Fruit fly (Drosophila melanogaster): ENCODE measurements around the gene PlexB.

PlexB gene

DNA sequence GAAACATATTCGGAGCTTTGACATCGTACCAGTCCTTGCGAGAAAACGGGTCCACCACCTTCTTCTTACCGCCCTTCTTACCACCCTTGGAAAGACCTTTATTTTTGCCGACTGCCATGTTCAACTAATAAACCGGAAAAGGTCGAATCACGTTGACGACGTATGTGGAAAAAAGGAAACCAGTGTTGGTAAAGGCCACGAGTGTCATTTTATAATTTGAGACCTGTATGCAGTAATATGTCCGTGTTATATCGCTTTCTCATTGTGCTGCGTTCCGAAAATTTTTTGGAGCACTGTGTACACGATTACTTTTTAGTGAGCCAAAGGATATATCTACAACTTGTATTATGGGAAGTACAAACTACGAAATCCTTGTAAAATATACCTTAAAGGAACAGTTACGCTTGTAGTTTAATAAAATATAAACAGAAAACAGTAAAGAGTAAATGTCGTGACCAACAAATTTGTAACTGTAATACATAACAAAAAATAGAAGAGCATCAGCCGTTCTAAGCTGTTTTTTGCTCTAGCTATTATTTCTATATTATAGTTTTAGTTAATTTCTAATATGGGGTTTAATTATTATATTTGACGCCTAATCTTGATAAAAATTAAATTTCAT, 23.6 kb upstream of the PlexB start, which contains the start of gene RpS3A (continued):
- peak; percentile 86 for TF ChIP-seq CG3281 (GFP tag; optimal IDR thresholded peaks at IDR 0.05)
- TF ChIP-seq repo (GFP tag; optimal IDR thresholded peaks at IDR 0.05) = peak; percentile 42
- peak; percentile 76 for TF ChIP-seq Lhr (GFP tag; optimal IDR thresholded peaks at IDR 0.05)
- peak; percentile 62 for TF ChIP-seq nerfin-1 (tag; optimal IDR thresholded peaks at IDR 0.05)
- no peak for TF ChIP-seq h (optimal IDR thresholded peaks at IDR 0.05)
- peak; percentile 87 for TF ChIP-seq CG17328 (GFP tag; IDR thresholded peaks at IDR 0.05)
- TF ChIP-seq CG17186 (GFP tag; optimal IDR thresholded peaks at IDR 0.05) = peak; percentile 74
- peak; percentile 92 for TF ChIP-seq caup (GFP tag; optimal IDR thresholded peaks at IDR 0.05; ENCODE audit: severe bottlenecking)
- no peak for TF ChIP-seq hth (optimal IDR thresholded peaks at IDR 0.05)
- TF ChIP-seq CG11085 (GFP tag; IDR thresholded peaks at IDR 0.05) = no peak
- peak; percentile 67 for TF ChIP-seq CG11504 (tag; optimal IDR thresholded peaks at IDR 0.05)
- TF ChIP-seq tio (GFP tag; optimal IDR thresholded peaks at IDR 0.05) = peak; percentile 41
- TF ChIP-seq CG8388 (GFP tag; optimal IDR thresholded peaks at IDR 0.05) = peak; percentile 47
- no peak for TF ChIP-seq CG3726 (GFP tag; IDR thresholded peaks at IDR 0.05)
- peak; percentile 63 for TF ChIP-seq HmgD (GFP tag; optimal IDR thresholded peaks at IDR 0.05)
- TF ChIP-seq CG10565 (GFP tag; optimal IDR thresholded peaks at IDR 0.05) = peak; percentile 2
- peak; percentile 65 for TF ChIP-seq dmrt11E (tag; optimal IDR thresholded peaks at IDR 0.05)
- TF ChIP-seq MESR4 (GFP tag; optimal IDR thresholded peaks at IDR 0.05) = peak; percentile 100
- no peak for TF ChIP-seq zf30C (GFP tag; optimal IDR thresholded peaks at IDR 0.05)
- TF ChIP-seq Dip3 (GFP tag; optimal IDR thresholded peaks at IDR 0.05) = peak; percentile 74
- peak; percentile 71 for TF ChIP-seq Atf6 (GFP tag; IDR thresholded peaks at IDR 0.05)
- no peak for TF ChIP-seq ase (GFP tag; IDR thresholded peaks at IDR 0.05)
- TF ChIP-seq az2 (GFP tag; optimal IDR thresholded peaks at IDR 0.05) = peak; percentile 36
- TF ChIP-seq CG13424 (tag; optimal IDR thresholded peaks at IDR 0.05) = peak; percentile 51
- TF ChIP-seq HLHmδ (GFP tag; optimal IDR thresholded peaks at IDR 0.05) = no peak
- TF ChIP-seq NC2α (GFP tag; optimal IDR thresholded peaks at IDR 0.05) = peak; percentile 57
- TF ChIP-seq GATAe (GFP tag; conservative IDR thresholded peaks at IDR 0.05) = no peak
- TF ChIP-seq zen (tag; optimal IDR thresholded peaks at IDR 0.05) = peak; percentile 74
- TF ChIP-seq nau (GFP tag; optimal IDR thresholded peaks at IDR 0.05) = peak; percentile 76
- TF ChIP-seq CG10543 (GFP tag; optimal IDR thresholded peaks at IDR 0.05) = peak; percentile 67
- peak; percentile 86 for TF ChIP-seq HHEX (GFP tag; optimal IDR thresholded peaks at IDR 0.05)
- TF ChIP-seq Spps (tag; optimal IDR thresholded peaks at IDR 0.05) = peak; percentile 61
- peak; percentile 52 for TF ChIP-seq CG15601 (tag; optimal IDR thresholded peaks at IDR 0.05)
- TF ChIP-seq CG7987 (GFP tag; optimal IDR thresholded peaks at IDR 0.05) = peak; percentile 97
- no peak for TF ChIP-seq Poxn (GFP tag; IDR thresholded peaks at IDR 0.05)
- TF ChIP-seq CG31388 (GFP tag; optimal IDR thresholded peaks at IDR 0.05) = no peak
- peak; percentile 79 for TF ChIP-seq CG12769 (tag; optimal IDR thresholded peaks at IDR 0.05)
- TF ChIP-seq Oli (tag; optimal IDR thresholded peaks at IDR 0.05) = peak; percentile 52
- TF ChIP-seq CG18764 (GFP tag; optimal IDR thresholded peaks at IDR 0.05) = peak; percentile 81
- peak; percentile 82 for TF ChIP-seq CG13775 (GFP tag; optimal IDR thresholded peaks at IDR 0.05)
- TF ChIP-seq CG11093 (GFP tag; IDR thresholded peaks at IDR 0.05) = no peak; the same call in 2 of the 3 replicates
- peak; percentile 63 for TF ChIP-seq CG3407 (GFP tag; optimal IDR thresholded peaks at IDR 0.05)
- TF ChIP-seq salm (tag; optimal IDR thresholded peaks at IDR 0.05) = peak; percentile 69
- no peak for TF ChIP-seq wor (GFP tag; IDR thresholded peaks at IDR 0.05)
- peak; percentile 59 for TF ChIP-seq Nf-YB (GFP tag; optimal IDR thresholded peaks at IDR 0.05)
- peak; percentile 47 for TF ChIP-seq Adf1 (GFP tag; IDR thresholded peaks at IDR 0.05)
- peak; percentile 73; the same call in 1 of the 2 replicates for TF ChIP-seq HLH3B (GFP tag; IDR thresholded peaks at IDR 0.05)
- TF ChIP-seq D (optimal IDR thresholded peaks at IDR 0.05) = no peak
- peak; percentile 53 for TF ChIP-seq D (GFP tag; optimal IDR thresholded peaks at IDR 0.05)
- no peak for TF ChIP-seq Dll (GFP tag; IDR thresholded peaks at IDR 0.05; ENCODE audit: partially characterized antibody)
